Fruit fly (Drosophila melanogaster): ENCODE data around the gene Rint1.

Gene Rint1

DNA sequence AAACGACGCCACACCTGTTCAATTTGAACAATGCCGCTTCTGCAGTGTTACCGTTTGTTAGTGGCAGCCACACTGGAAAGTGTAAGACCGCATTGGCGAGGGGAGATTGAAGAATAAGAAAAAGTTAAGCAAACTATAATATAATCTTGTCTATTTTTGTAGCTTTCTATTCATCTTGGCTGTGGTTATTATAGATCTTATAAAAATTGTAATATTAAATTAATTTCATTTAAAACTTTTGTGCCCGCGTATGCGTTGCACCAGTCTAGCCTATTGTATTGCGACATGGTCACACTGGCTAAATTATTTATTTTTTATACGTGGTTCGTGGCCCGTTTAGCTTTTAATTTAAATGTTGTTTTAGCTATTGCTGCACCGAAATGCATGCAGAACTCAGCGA, at the start of gene Rint1, which contains the start of gene RhoGEF4 (continued):
- TF ChIP-seq tna (GFP tag; IDR thresholded peaks at IDR 0.05; ENCODE audit: partially characterized antibody) (no peak), hb (GFP tag; IDR thresholded peaks at IDR 0.05; ENCODE audit: partially characterized antibody) (no peak), NK7.1 (GFP tag; optimal IDR thresholded peaks at IDR 0.05) (no peak), CG2120 (GFP tag; optimal IDR thresholded peaks at IDR 0.05) (peak; percentile 80), CG2129 (GFP tag; IDR thresholded peaks at IDR 0.05; ENCODE audit: partially characterized antibody) (no peak), CG11695 (GFP tag; IDR thresholded peaks at IDR 0.05) (no peak), gem (tag; optimal IDR thresholded peaks at IDR 0.05) (peak; percentile 86), CG3065 (GFP tag; optimal IDR thresholded peaks at IDR 0.05) (peak; percentile 18), GATAe (GFP tag; conservative IDR thresholded peaks at IDR 0.05) (no peak), HLH4C (GFP tag; IDR thresholded peaks at IDR 0.05; ENCODE audit: partially characterized antibody) (no peak), CG2678 (tag; optimal IDR thresholded peaks at IDR 0.05) (no peak), CG3838 (GFP tag; optimal IDR thresholded peaks at IDR 0.05) (peak; percentile 16), CG12391 (tag; optimal IDR thresholded peaks at IDR 0.05) (peak; percentile 86), CG13894 (tag; optimal IDR thresholded peaks at IDR 0.05) (no peak), ERR (GFP tag; optimal IDR thresholded peaks at IDR 0.05) (no peak), CG3163 (GFP tag; optimal IDR thresholded peaks at IDR 0.05) (no peak), CG15601 (tag; optimal IDR thresholded peaks at IDR 0.05) (peak; percentile 72), Optix (GFP tag; IDR thresholded peaks at IDR 0.05) (peak; percentile 73; the same call in 2 of the 3 replicates), luna (GFP tag; optimal IDR thresholded peaks at IDR 0.05) (no peak), emc (GFP tag; optimal IDR thresholded peaks at IDR 0.05) (no peak), eve (GFP tag; optimal IDR thresholded peaks at IDR 0.05) (no peak), bcd (GFP tag; optimal IDR thresholded peaks at IDR 0.05) (peak; percentile 54), Stat92E (GFP tag; optimal IDR thresholded peaks at IDR 0.05) (peak in 1 of 3 experiments; percentile 38), CG5245 (GFP tag; optimal IDR thresholded peaks at IDR 0.05) (no peak), CG6854 (GFP tag; optimal IDR thresholded peaks at IDR 0.05) (no peak), CG12155 (GFP tag; optimal IDR thresholded peaks at IDR 0.05) (peak; percentile 73), nmo (GFP tag; optimal IDR thresholded peaks at IDR 0.05) (peak; percentile 84), D19A (tag; optimal IDR thresholded peaks at IDR 0.05) (no peak), chm (GFP tag; IDR thresholded peaks at IDR 0.05) (no peak), CG31224 (GFP tag; IDR thresholded peaks at IDR 0.05) (peak; percentile 52), CG5953 (GFP tag; IDR thresholded peaks at IDR 0.05) (0 out of 2 replicates have a peak, but pooled peaks have one; percentile 7), CG10654 (GFP tag; optimal IDR thresholded peaks at IDR 0.05) (peak; percentile 60), slbo (GFP tag; IDR thresholded peaks at IDR 0.05) (peak; percentile 92), CG4617 (GFP tag; optimal IDR thresholded peaks at IDR 0.05; ENCODE audit: borderline replicate concordance) (peak; percentile 92), Usf (GFP tag; optimal IDR thresholded peaks at IDR 0.05) (peak; percentile 59), Ravus (GFP tag; IDR thresholded peaks at IDR 0.05) (no peak), CG13123 (GFP tag; optimal IDR thresholded peaks at IDR 0.05) (peak; percentile 52), ap (GFP tag; IDR thresholded peaks at IDR 0.05) (peak; percentile 34; the same call in 1 of the 2 replicates), CG30020 (tag; optimal IDR thresholded peaks at IDR 0.05) (peak; percentile 47), esg (GFP tag; conservative IDR thresholded peaks at IDR 0.05) (peak; percentile 77), unpg (GFP tag; optimal IDR thresholded peaks at IDR 0.05) (peak; percentile 67), ab (GFP tag; optimal IDR thresholded peaks at IDR 0.05) (peak; percentile 22), tx (GFP tag; optimal IDR thresholded peaks at IDR 0.05) (peak; percentile 48), CG13624 (GFP tag; optimal IDR thresholded peaks at IDR 0.05) (peak; percentile 47), wor (GFP tag; IDR thresholded peaks at IDR 0.05) (peak; percentile 72), CG6683 (GFP tag; optimal IDR thresholded peaks at IDR 0.05) (peak; percentile 0), CG31388 (GFP tag; optimal IDR thresholded peaks at IDR 0.05) (peak; percentile 28), Lpt (GFP tag; optimal IDR thresholded peaks at IDR 0.05) (no peak), dmrt11E (tag; optimal IDR thresholded peaks at IDR 0.05) (peak; percentile 71), bigmax (GFP tag; optimal IDR thresholded peaks at IDR 0.05) (no peak), schlank (tag; optimal IDR thresholded peaks at IDR 0.05) (no peak)

Measured in whole organism, embryonic.